Worm (Caenorhabditis elegans) whole organism, midembryonic: ENCODE results near the gene C40H1.7.

Experiments
- cog-1 ChIP-seq: sonication (generic microtip); optimal IDR thresholded peaks from 2 replicates; lab custom pipeline; 2016; ENCODE audit warnings: missing genetic modification characterization, missing compliant biosample characterization
- flt-1 ChIP-seq: fragments of 200-800 bp; sonication (Bioruptor generic); IDR thresholded peaks from 2 replicates; pipeline ENCODE4 v1.3.6; 2022; ENCODE audit warnings: missing genetic modification characterization, missing compliant biosample characterization
- ref-1 ChIP-seq: fragments of 200-800 bp; sonication (Bioruptor generic); conservative IDR thresholded peaks from 2 replicates; pipeline ENCODE4 v1.3.6; 2022; ENCODE audit warnings: missing genetic modification reagents, missing genetic modification characterization, missing compliant biosample characterization
- tab-1 ChIP-seq: fragments of 200-800 bp; sonication (Bioruptor generic); IDR thresholded peaks from 2 replicates; pipeline ENCODE4 v1.3.6; 2022; ENCODE audit warnings: missing genetic modification characterization, missing compliant biosample characterization

DNA sequence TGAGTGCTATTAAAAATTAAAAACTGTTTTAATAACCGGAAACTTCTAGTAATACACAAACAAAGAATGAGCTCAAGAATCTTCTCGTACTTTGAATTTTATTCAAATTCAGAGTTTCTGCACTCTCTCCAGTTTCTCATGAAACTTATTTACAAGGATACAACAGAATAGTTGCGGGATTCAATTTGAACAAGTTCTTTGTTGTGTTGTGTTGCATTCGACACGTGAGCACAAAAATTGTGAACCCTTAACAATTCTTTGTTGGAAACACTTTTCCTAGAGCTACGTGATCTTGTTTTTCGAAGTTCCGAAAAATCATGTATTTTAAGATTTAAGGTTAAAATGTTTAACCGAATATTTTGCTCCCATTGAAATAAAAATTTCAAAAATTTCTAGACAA, 49.0 kb downstream of the C40H1.7 start:
- TF ChIP-seq flt-1 (no peak), tab-1 (GFP tag; lab: Robert Waterston, UW) (no peak), cog-1 (tag; lab: Kevin White, UChicago) (no peak), ref-1 (no peak)
